Worm (Caenorhabditis elegans) whole organism, late embryonic: Measurements from ENCODE around the gene F47B10.8.
A peak's percentile ranks its signal among the peaks of the same experiment; 100 is the strongest.

Experiments
- K02D7.2 ChIP-seq: sonication (generic microtip); optimal IDR thresholded peaks from 2 replicates; lab custom pipeline; 2017; ENCODE audit warnings: mild to moderate bottlenecking, missing genetic modification characterization, missing compliant biosample characterization
- K09A11.1 ChIP-seq: sonication (generic microtip); optimal IDR thresholded peaks from 2 replicates; lab custom pipeline; 2017; ENCODE audit warnings: antibody characterized with exemption, mild to moderate bottlenecking, missing genetic modification characterization, missing compliant biosample characterization; ENCODE audit not compliant: insufficient read depth
- T23F11.4 ChIP-seq: fragments of 200-800 bp; sonication (Bioruptor generic); optimal IDR thresholded peaks from 2 replicates; lab custom pipeline; 2018; ENCODE audit warnings: mild to moderate bottlenecking, missing genetic modification characterization, missing compliant biosample characterization
- Y22D7AL.16 ChIP-seq: sonication (generic microtip); optimal IDR thresholded peaks from 2 replicates; lab custom pipeline; 2016; ENCODE audit warnings: missing genetic modification characterization, missing compliant biosample characterization
- ahr-1 ChIP-seq: sonication (generic microtip); optimal IDR thresholded peaks from 2 replicates; lab custom pipeline; 2016; ENCODE audit warnings: missing genetic modification characterization, missing compliant biosample characterization
- ceh-18 ChIP-seq: sonication (generic microtip); optimal IDR thresholded peaks from 2 replicates; lab custom pipeline; 2016; ENCODE audit warnings: missing genetic modification characterization, missing compliant biosample characterization
- ceh-31 ChIP-seq: sonication (generic microtip); optimal IDR thresholded peaks from 2 replicates; lab custom pipeline; 2016; ENCODE audit warnings: missing genetic modification characterization, missing compliant biosample characterization
- ceh-34 ChIP-seq: sonication (generic microtip); optimal IDR thresholded peaks from 2 replicates; lab custom pipeline; 2016; ENCODE audit warnings: mild to moderate bottlenecking, missing genetic modification characterization, missing compliant biosample characterization
- ceh-45 ChIP-seq: fragments of 200-800 bp; sonication (Bioruptor generic); IDR thresholded peaks from 2 replicates; pipeline ENCODE4 v1.3.6; 2022; ENCODE audit warnings: missing genetic modification reagents, missing genetic modification characterization, missing compliant biosample characterization
- che-1 ChIP-seq: sonication (generic microtip); optimal IDR thresholded peaks from 2 replicates; lab custom pipeline; 2016; ENCODE audit warnings: mild to moderate bottlenecking, missing genetic modification characterization, missing compliant biosample characterization
- dve-1 ChIP-seq: sonication (generic microtip); optimal IDR thresholded peaks from 2 replicates; lab custom pipeline; 2017; ENCODE audit warnings: antibody characterized with exemption, mild to moderate bottlenecking, missing genetic modification characterization, missing compliant biosample characterization
- elt-2 ChIP-seq: sonication (generic microtip); optimal IDR thresholded peaks from 2 replicates; lab custom pipeline; 2016; ENCODE audit warnings: missing genetic modification reagents, missing genetic modification characterization, missing compliant biosample characterization
- ets-4 ChIP-seq: sonication (generic microtip); optimal IDR thresholded peaks from 2 replicates; lab custom pipeline; 2016; ENCODE audit warnings: missing genetic modification characterization, missing compliant biosample characterization
- eyg-1 ChIP-seq: sonication (generic microtip); optimal IDR thresholded peaks from 2 replicates; lab custom pipeline; 2016; ENCODE audit warnings: missing genotype, missing genetic modification characterization, missing compliant biosample characterization
- fax-1 ChIP-seq: sonication (generic microtip); optimal IDR thresholded peaks from 2 replicates; lab custom pipeline; 2016; ENCODE audit warnings: missing genotype, missing genetic modification characterization, missing compliant biosample characterization
- fkh-6 ChIP-seq: sonication (generic microtip); optimal IDR thresholded peaks from 2 replicates; lab custom pipeline; 2016; ENCODE audit warnings: missing genetic modification characterization, missing compliant biosample characterization
- gmeb-2 ChIP-seq: sonication (generic microtip); optimal IDR thresholded peaks from 2 replicates; lab custom pipeline; 2016; ENCODE audit warnings: missing genetic modification characterization, inconsistent platforms, missing compliant biosample characterization
- hlh-15 ChIP-seq: sonication (generic microtip); optimal IDR thresholded peaks from 2 replicates; lab custom pipeline; 2016; ENCODE audit warnings: missing genetic modification characterization, missing compliant biosample characterization
- hlh-8 ChIP-seq: sonication (generic microtip); optimal IDR thresholded peaks from 2 replicates; lab custom pipeline; 2016; ENCODE audit warnings: missing genotype, missing genetic modification characterization, missing compliant biosample characterization
- lim-6 ChIP-seq: sonication (generic microtip); optimal IDR thresholded peaks from 2 replicates; lab custom pipeline; 2016; ENCODE audit warnings: missing genetic modification characterization, missing compliant biosample characterization
- madf-2 ChIP-seq: sonication (generic microtip); optimal IDR thresholded peaks from 2 replicates; lab custom pipeline; 2017; ENCODE audit warnings: missing genetic modification characterization, missing compliant biosample characterization
- nfya-1 ChIP-seq: sonication (generic microtip); optimal IDR thresholded peaks from 2 replicates; lab custom pipeline; 2017; ENCODE audit warnings: missing genetic modification characterization, mild to moderate bottlenecking, missing compliant biosample characterization, antibody characterized with exemption, moderate library complexity
- nhr-11 ChIP-seq: fragments of 150-350 bp; optimal IDR thresholded peaks from 2 replicates; lab custom pipeline; 2014; ENCODE audit warnings: missing biosample characterization, missing genetic modification characterization
- nhr-232 ChIP-seq: sonication (generic microtip); optimal IDR thresholded peaks from 2 replicates; lab custom pipeline; 2016; ENCODE audit warnings: missing genetic modification characterization, missing compliant biosample characterization
- odd-2 ChIP-seq: sonication (generic microtip); optimal IDR thresholded peaks from 2 replicates; lab custom pipeline; 2017; ENCODE audit warnings: antibody characterized with exemption, mild to moderate bottlenecking, missing genetic modification characterization, missing compliant biosample characterization
- pag-3 ChIP-seq: sonication (generic microtip); optimal IDR thresholded peaks from 2 replicates; lab custom pipeline; 2016; ENCODE audit warnings: missing compliant biosample characterization, missing genetic modification characterization, borderline replicate concordance
- pha-4 ChIP-seq: fragments of 150-350 bp; optimal IDR thresholded peaks from 2 replicates; lab custom pipeline; 2018; ENCODE audit warnings: missing biosample characterization, missing genetic modification reagents, missing genetic modification characterization
- pqm-1 ChIP-seq: sonication (generic microtip); optimal IDR thresholded peaks from 2 replicates; lab custom pipeline; 2016; ENCODE audit warnings: missing genetic modification characterization, missing compliant biosample characterization
- ref-2 ChIP-seq: sonication (generic microtip); optimal IDR thresholded peaks from 2 replicates; lab custom pipeline; 2016; ENCODE audit warnings: missing genetic modification characterization, missing compliant biosample characterization
- rnt-1 ChIP-seq: sonication (generic microtip); optimal IDR thresholded peaks from 2 replicates; lab custom pipeline; 2016; ENCODE audit warnings: missing genetic modification characterization, missing compliant biosample characterization
- syd-9 ChIP-seq: sonication (generic microtip); optimal IDR thresholded peaks from 2 replicates; lab custom pipeline; 2016; ENCODE audit warnings: mild to moderate bottlenecking, missing genetic modification characterization, moderate library complexity, missing compliant biosample characterization
- tbx-2 ChIP-seq: sonication (generic microtip); optimal IDR thresholded peaks from 2 replicates; lab custom pipeline; 2016; ENCODE audit warnings: missing genetic modification characterization, missing compliant biosample characterization
- unc-42 ChIP-seq: sonication (generic microtip); optimal IDR thresholded peaks from 2 replicates; lab custom pipeline; 2016; ENCODE audit warnings: missing genotype, missing genetic modification characterization, missing compliant biosample characterization
- unc-55 ChIP-seq: sonication (generic microtip); optimal IDR thresholded peaks from 2 replicates; lab custom pipeline; 2017; ENCODE audit warnings: missing biosample characterization, missing genetic modification reagents, missing genetic modification characterization
- unc-86 ChIP-seq: sonication (generic microtip); optimal IDR thresholded peaks from 2 replicates; lab custom pipeline; 2016; ENCODE audit warnings: missing genetic modification characterization, missing compliant biosample characterization

F47B10.8 gene

ce11 chrX:10913981-10914380 is 3.4 kb upstream of the F47B10.8 start, which contains the start of gene F47B10.9:
F47B10.9 (minus strand) TSS chrX:10914081.
- no peak for TF ChIP-seq unc-42 (tag; lab: Kevin White, UChicago)

- TF ChIP-seq unc-55 (GFP tag; lab: Kevin White, UChicago), result peak; percentile 55
- no peak for TF ChIP-seq nfya-1 (tag; lab: Kevin White, UChicago)
These were observed 955 bp downstream of the F47B10.8 start for ce11 chrX:10909661-10910060.

ce11 chrX:10907418-10907817 is 3.2 kb downstream of the F47B10.8 start:
- no peak for TF ChIP-seq fkh-6 (tag; lab: Kevin White, UChicago)
- TF ChIP-seq pqm-1 (tag; lab: Kevin White, UChicago), result no peak
- TF ChIP-seq che-1 (tag; lab: Kevin White, UChicago), result no peak
- TF ChIP-seq madf-2 (tag; lab: Kevin White, UChicago), result no peak
- no peak for TF ChIP-seq ahr-1 (tag; lab: Kevin White, UChicago)
- TF ChIP-seq nhr-232 (tag; lab: Kevin White, UChicago), result no peak
- no peak for TF ChIP-seq ceh-18 (tag; lab: Kevin White, UChicago)

DNA sequence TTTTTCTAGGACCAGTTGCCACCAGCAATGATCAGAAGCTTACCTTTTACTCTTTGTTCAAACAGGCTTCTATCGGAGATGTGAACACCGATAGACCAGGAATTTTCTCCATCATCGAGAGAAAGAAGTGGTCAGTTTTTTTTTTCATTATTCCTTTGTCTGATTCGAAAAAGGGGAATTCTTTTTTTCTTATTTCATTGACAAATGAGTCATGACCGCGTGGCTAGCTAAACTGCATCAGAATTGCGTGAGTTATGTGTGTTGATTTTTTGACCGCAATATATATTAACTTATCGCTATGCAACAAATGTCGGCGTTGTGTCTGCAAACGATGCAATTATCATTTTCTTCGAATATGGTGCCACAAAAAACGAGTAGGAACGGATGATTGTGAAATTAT is 7.2 kb downstream of the F47B10.8 start:
- TF ChIP-seq T23F11.4 (GFP tag; lab: Kevin White, UChicago) (no peak), ets-4 (tag; lab: Kevin White, UChicago) (no peak), pag-3 (tag; lab: Kevin White, UChicago) (no peak), ceh-45 (no peak), dve-1 (tag; lab: Kevin White, UChicago) (no peak), unc-86 (tag; lab: Kevin White, UChicago) (no peak), gmeb-2 (tag; lab: Kevin White, UChicago) (no peak), K09A11.1 (tag; lab: Kevin White, UChicago) (no peak), unc-55 (GFP tag; lab: Kevin White, UChicago) (no peak), ceh-31 (tag; lab: Kevin White, UChicago) (no peak), eyg-1 (no peak), Y22D7AL.16 (tag; lab: Kevin White, UChicago) (no peak), rnt-1 (tag; lab: Kevin White, UChicago) (no peak), ceh-34 (tag; lab: Kevin White, UChicago) (no peak), lim-6 (tag; lab: Kevin White, UChicago) (no peak)

DNA sequence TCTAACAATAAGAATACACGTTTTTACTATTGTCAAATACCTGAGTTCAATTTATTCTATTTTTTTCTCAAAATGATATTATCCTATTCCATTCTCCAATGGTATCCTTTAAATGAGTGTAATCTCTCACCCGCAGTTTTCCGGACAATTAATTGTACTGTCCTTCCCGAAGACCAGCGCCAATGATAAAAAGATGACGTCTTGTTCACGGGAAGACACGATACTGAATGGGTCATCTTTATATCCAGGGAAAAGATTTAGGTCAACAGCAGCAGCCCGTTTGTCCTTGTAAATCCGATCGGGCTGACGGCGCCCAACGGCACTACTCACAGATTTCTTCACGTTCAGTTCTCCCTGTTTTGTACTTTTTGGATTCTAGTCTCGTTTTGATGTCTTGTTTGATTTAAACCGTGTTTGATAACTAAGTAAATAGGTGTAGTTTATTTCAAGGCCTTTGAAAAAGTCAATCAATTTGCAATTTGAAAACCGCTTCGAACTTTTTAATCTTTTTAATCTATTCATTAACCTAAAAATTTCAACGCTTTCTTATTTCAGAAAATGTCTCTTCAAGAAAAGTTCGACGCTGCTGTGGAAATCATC is 7.8 kb downstream of the F47B10.8 start, which contains the start of gene acbp-3:
Gene acbp-3 (plus strand): TSS at position 550 of the 600 bp plus-strand sequence.
- TF ChIP-seq odd-2 (tag; lab: Kevin White, UChicago) (no peak), eyg-1 (no peak), pha-4 (tag; lab: Kevin White, UChicago) (no peak), madf-2 (tag; lab: Kevin White, UChicago) (no peak)

DNA sequence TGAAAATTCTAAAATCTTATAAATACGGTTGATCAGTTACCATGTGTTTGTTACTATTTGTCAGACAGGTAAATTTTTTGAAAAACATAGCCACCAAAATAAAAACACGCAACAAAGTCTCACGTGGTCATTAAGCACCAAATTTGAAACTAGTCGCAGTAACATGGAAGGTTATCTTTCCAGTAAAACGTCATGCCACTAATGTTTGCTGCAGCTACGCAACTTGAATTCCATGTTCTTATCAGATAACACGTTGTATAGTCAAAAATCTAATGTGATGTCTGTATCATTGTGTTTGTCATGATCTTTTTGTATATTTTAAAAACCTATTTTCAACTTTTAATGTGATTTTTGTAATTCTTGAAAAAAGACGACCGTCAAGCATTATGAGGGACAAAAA is 8.8 kb downstream of the F47B10.8 start:
- peak; percentile 48 for TF ChIP-seq elt-2
- no peak for TF ChIP-seq unc-42 (tag; lab: Kevin White, UChicago)

DNA sequence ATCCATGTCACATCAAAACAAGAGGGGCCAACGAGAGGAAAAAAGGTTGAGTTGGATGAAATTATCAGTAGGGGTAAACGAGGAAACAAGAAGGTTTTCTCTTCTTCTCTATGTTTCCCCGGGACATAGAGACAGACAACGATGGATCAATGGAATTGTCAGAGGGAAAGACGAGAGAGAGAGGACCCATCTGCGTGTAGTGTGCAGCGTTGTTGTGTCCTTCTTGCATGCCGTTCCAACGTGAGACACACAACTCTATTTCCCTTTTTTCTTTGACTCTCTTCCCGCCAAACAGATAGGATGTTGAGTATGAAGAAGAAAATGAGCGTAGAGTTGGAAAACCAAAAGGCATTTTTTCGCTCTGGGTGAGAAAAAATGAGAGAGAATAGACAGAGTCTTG is 9.7 kb downstream of the F47B10.8 start:
- TF ChIP-seq unc-55 (GFP tag; lab: Kevin White, UChicago) (peak; percentile 71), lim-6 (tag; lab: Kevin White, UChicago) (no peak), ref-2 (tag; lab: Kevin White, UChicago) (peak; percentile 51), ceh-31 (tag; lab: Kevin White, UChicago) (peak; percentile 52), syd-9 (tag; lab: Kevin White, UChicago) (peak; percentile 20), nhr-11 (no peak), fax-1 (tag; lab: Kevin White, UChicago) (no peak), unc-42 (tag; lab: Kevin White, UChicago) (peak; percentile 31), K02D7.2 (tag; lab: Kevin White, UChicago) (no peak), hlh-8 (tag; lab: Kevin White, UChicago) (peak; percentile 30), T23F11.4 (GFP tag; lab: Kevin White, UChicago) (peak; percentile 31), ceh-34 (tag; lab: Kevin White, UChicago) (peak; percentile 19), elt-2 (peak; percentile 30), Y22D7AL.16 (tag; lab: Kevin White, UChicago) (no peak), tbx-2 (tag; lab: Kevin White, UChicago) (peak; percentile 37), rnt-1 (tag; lab: Kevin White, UChicago) (peak; percentile 73), hlh-15 (tag; lab: Kevin White, UChicago) (no peak), ceh-18 (tag; lab: Kevin White, UChicago) (peak; percentile 82), nfya-1 (tag; lab: Kevin White, UChicago) (peak; percentile 57)
